Fruit fly (Drosophila melanogaster) whole organism, adult: ENCODE measurements around the gene CG34432.

Experiments used
- CG11617 ChIP-seq: fragments of 200-800 bp; sonication (Bioruptor generic); optimal IDR thresholded peaks from 2 replicates; lab custom pipeline; 2017; ENCODE audit warnings: mild to moderate bottlenecking, missing biosample characterization, missing genetic modification reagents, missing genetic modification characterization
- CG33017 ChIP-seq: fragments of 200-800 bp; sonication (Bioruptor generic); optimal IDR thresholded peaks from 2 replicates; lab custom pipeline; 2018; ENCODE audit warnings: missing biosample characterization, mild to moderate bottlenecking, missing genetic modification characterization, moderate library complexity
- CG5204 ChIP-seq: fragments of 200-800 bp; sonication (Bioruptor generic); optimal IDR thresholded peaks from 2 replicates; lab custom pipeline; 2016; ENCODE audit warnings: missing biosample characterization, missing genetic modification characterization
- Clk ChIP-seq: fragments of 200-800 bp; sonication (Bioruptor generic); optimal IDR thresholded peaks from 2 replicates; lab custom pipeline; 2017; ENCODE audit warnings: missing biosample characterization, missing genetic modification characterization
- Crg-1 ChIP-seq: fragments of 200-800 bp; sonication (Bioruptor generic); optimal IDR thresholded peaks from 2 replicates; lab custom pipeline; 2016; ENCODE audit warnings: missing biosample characterization, missing genetic modification characterization
- Hr96 ChIP-seq: fragments of 200-800 bp; sonication (Bioruptor generic); optimal IDR thresholded peaks from 2 replicates; lab custom pipeline; 2016; ENCODE audit warnings: missing biosample characterization, missing genetic modification characterization
- Mnt ChIP-seq: fragments of 200-800 bp; sonication (Bioruptor generic); optimal IDR thresholded peaks from 2 replicates; lab custom pipeline; 2016; ENCODE audit warnings: missing biosample characterization, mild to moderate bottlenecking, missing genetic modification characterization
- bab1 ChIP-seq: fragments of 200-800 bp; sonication (Bioruptor generic); optimal IDR thresholded peaks from 3 replicates; lab custom pipeline; 2019; ENCODE audit warnings: missing biosample characterization, mild to moderate bottlenecking, missing genetic modification characterization, moderate library complexity
- cic ChIP-seq: fragments of 200-800 bp; sonication (Bioruptor generic); optimal IDR thresholded peaks from 2 replicates; lab custom pipeline; 2017; ENCODE audit warnings: missing biosample characterization, mild to moderate bottlenecking, missing genetic modification characterization, moderate library complexity
- cnc ChIP-seq, 2 experiments: fragments of >200 bp; optimal IDR thresholded peaks; 2 replicates each; lab custom pipeline; 2017
- kay ChIP-seq: fragments of 200-800 bp; sonication (Bioruptor generic); peaks from one replicate; lab custom pipeline; 2016; ENCODE audit warnings: missing biosample characterization, missing genetic modification characterization, borderline replicate concordance
- ovo ChIP-seq: fragments of 200-800 bp; sonication (Bioruptor generic); optimal IDR thresholded peaks from 2 replicates; lab custom pipeline; 2016; ENCODE audit warnings: missing biosample characterization, missing genetic modification characterization
- pad ChIP-seq: fragments of 200-800 bp; sonication (Bioruptor generic); optimal IDR thresholded peaks from 3 replicates; lab custom pipeline; 2017; ENCODE audit warnings: missing biosample characterization, missing genetic modification characterization, mild to moderate bottlenecking, moderate library complexity, missing genetic modification reagents
- toe ChIP-seq: fragments of 200-800 bp; sonication (Bioruptor generic); optimal IDR thresholded peaks from 2 replicates; lab custom pipeline; 2016; ENCODE audit warnings: missing biosample characterization, missing genetic modification characterization

- TF ChIP-seq toe (GFP tag; lab: Kevin White, UChicago) (peak; percentile 52), Hr96 (GFP tag; lab: Kevin White, UChicago) (peak; percentile 72), bab1 (GFP tag; lab: Kevin White, UChicago) (peak; percentile 82), cic (GFP tag; lab: Kevin White, UChicago) (no peak), ovo (GFP tag; lab: Kevin White, UChicago) (no peak), CG11617 (GFP tag; lab: Kevin White, UChicago) (peak; percentile 79), Mnt (GFP tag; lab: Kevin White, UChicago) (peak; percentile 47), Crg-1 (GFP tag; lab: Kevin White, UChicago) (peak; percentile 2), kay (GFP tag; lab: Kevin White, UChicago) (peak; percentile 87), CG33017 (peak; percentile 86), cnc (optimal IDR thresholded peaks at IDR 0.05; lab: Kevin White, UChicago) (no peak), pad (peak; percentile 27), Clk (GFP tag; lab: Kevin White, UChicago) (peak; percentile 17), CG5204 (GFP tag; lab: Kevin White, UChicago) (peak; percentile 78)
These were observed 48.6 kb upstream of the CG34432 start for dm6 chr3R:30600154-30601009.
